Worm (Caenorhabditis elegans): ENCODE data around the gene C06G3.8.

DNA sequence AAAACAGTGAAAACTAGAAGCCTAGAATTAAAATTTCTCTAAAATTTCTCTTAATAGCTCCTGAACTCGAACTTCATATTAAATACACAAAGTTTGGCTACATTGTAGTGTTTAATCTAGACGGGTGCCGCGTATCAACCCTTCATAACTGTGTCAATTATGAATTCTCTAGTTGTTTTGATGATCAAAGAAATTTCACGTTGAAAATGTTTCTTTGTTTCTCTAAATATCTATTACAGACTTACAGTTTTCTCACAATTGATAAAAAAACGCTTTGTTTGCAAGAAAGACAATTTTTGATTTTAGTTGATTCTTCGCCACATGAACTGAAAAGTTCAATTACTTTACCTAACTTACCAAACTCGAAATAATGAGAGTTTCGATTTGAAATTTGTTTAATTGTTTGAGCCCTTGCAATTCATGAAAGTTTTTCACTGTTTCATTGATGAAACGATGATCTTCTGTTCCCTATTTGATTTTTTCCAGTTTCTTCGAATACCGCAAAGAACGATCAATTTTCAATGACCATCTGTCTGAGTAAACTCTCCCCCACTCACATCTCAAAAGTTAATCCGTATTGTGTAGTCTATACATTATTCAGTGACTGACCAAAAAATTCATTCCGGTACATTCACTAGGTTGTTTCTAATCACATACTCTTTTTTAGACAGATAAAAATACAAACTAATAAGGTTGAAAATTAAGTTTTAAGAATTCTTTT lies 14.4 kb upstream of the C06G3.8 start:
- TF ChIP-seq ceh-82 (tag; optimal IDR thresholded peaks at IDR 0.05) (no peak), rbr-2 (tag; optimal IDR thresholded peaks at IDR 0.05) (no peak), tag-97 (GFP tag; IDR thresholded peaks at IDR 0.05) (no peak), Y105C5A.15 (GFP tag; IDR thresholded peaks at IDR 0.05) (no peak), Y75B8A.6 (GFP tag; IDR thresholded peaks at IDR 0.05) (no peak), dpl-1 (GFP tag; optimal IDR thresholded peaks at IDR 0.05) (no peak), tra-1 (GFP tag; IDR thresholded peaks at IDR 0.05) (no peak), spr-3 (GFP tag; optimal IDR thresholded peaks at IDR 0.05) (no peak)
